Fruit fly (Drosophila melanogaster) whole organism, embryonic: ENCODE results near the gene CG11350.

Experiments used
- Atf-2 ChIP-seq: fragments of 200-800 bp; sonication (Bioruptor generic); optimal IDR thresholded peaks from 2 replicates; lab custom pipeline; 2016; ENCODE audit warnings: missing biosample characterization, missing genetic modification characterization
- Atf6 ChIP-seq: fragments of 200-800 bp; sonication (Bioruptor generic); IDR thresholded peaks from 2 replicates; pipeline ENCODE4 v1.3.6; 2022; ENCODE audit warnings: missing biosample characterization, missing genetic modification characterization
- B-H2 ChIP-seq: fragments of 200-800 bp; sonication (Bioruptor generic); optimal IDR thresholded peaks from 2 replicates; lab custom pipeline; 2018; ENCODE audit warnings: missing biosample characterization, mild to moderate bottlenecking, missing genetic modification characterization
- CG10267 ChIP-seq: fragments of 200-800 bp; sonication (Bioruptor generic); optimal IDR thresholded peaks from 2 replicates; lab custom pipeline; 2018; ENCODE audit warnings: missing biosample characterization, mild to moderate bottlenecking, missing genetic modification characterization, moderate library complexity
- CG10462 ChIP-seq: fragments of 200-800 bp; sonication (Bioruptor generic); optimal IDR thresholded peaks from 2 replicates; lab custom pipeline; 2016; ENCODE audit warnings: missing biosample characterization, missing genetic modification characterization
- CG10959 ChIP-seq: fragments of 200-800 bp; sonication (Bioruptor generic); IDR thresholded peaks from 2 replicates; pipeline ENCODE4 v1.3.6; 2022; ENCODE audit warnings: missing biosample characterization, missing genetic modification characterization
- CG11085 ChIP-seq: fragments of 200-800 bp; sonication (Bioruptor generic); IDR thresholded peaks from 2 replicates; pipeline ENCODE4 v1.3.6; 2022; ENCODE audit warnings: missing biosample characterization, missing genetic modification characterization
- CG11504 ChIP-seq: fragments of 200-800 bp; sonication (Bioruptor generic); optimal IDR thresholded peaks from 3 replicates; lab custom pipeline; 2019; ENCODE audit warnings: missing biosample characterization, mild to moderate bottlenecking, missing genetic modification characterization, moderate library complexity
- CG12104 ChIP-seq: fragments of 200-800 bp; sonication (Bioruptor generic); optimal IDR thresholded peaks from 3 replicates; lab custom pipeline; 2016; ENCODE audit warnings: missing biosample characterization, missing genetic modification characterization
- CG12299 ChIP-seq: fragments of 200-800 bp; sonication (Bioruptor generic); optimal IDR thresholded peaks from 2 replicates; lab custom pipeline; 2018; ENCODE audit warnings: missing biosample characterization, mild to moderate bottlenecking, missing genetic modification characterization
- CG13296 ChIP-seq: fragments of 200-800 bp; sonication (Bioruptor generic); optimal IDR thresholded peaks from 3 replicates; lab custom pipeline; 2018; ENCODE audit warnings: missing biosample characterization, mild to moderate bottlenecking, missing genetic modification characterization
- CG15269 ChIP-seq: fragments of 200-800 bp; sonication (Bioruptor generic); optimal IDR thresholded peaks from 2 replicates; lab custom pipeline; 2018; ENCODE audit warnings: missing biosample characterization, mild to moderate bottlenecking, missing genetic modification characterization, moderate library complexity
- CG1603 ChIP-seq: fragments of 200-800 bp; sonication (Bioruptor generic); optimal IDR thresholded peaks from 2 replicates; lab custom pipeline; 2019; ENCODE audit warnings: missing biosample characterization, mild to moderate bottlenecking, missing genetic modification characterization, moderate library complexity
- CG16779 ChIP-seq: fragments of 200-800 bp; sonication (Bioruptor generic); IDR thresholded peaks from 2 replicates; pipeline ENCODE4 v1.3.6; 2022; ENCODE audit warnings: missing biosample characterization, missing genetic modification characterization
- CG18011 ChIP-seq: fragments of 200-800 bp; sonication (Bioruptor generic); optimal IDR thresholded peaks from 2 replicates; lab custom pipeline; 2017; ENCODE audit warnings: missing biosample characterization, missing genetic modification characterization, mild to moderate bottlenecking, moderate library complexity, missing genotype
- CG4328 ChIP-seq: fragments of 200-800 bp; sonication (Bioruptor generic); optimal IDR thresholded peaks from 3 replicates; lab custom pipeline; 2017; ENCODE audit warnings: missing biosample characterization, missing genetic modification reagents, missing genetic modification characterization
- CG7271 ChIP-seq: fragments of 200-800 bp; sonication (Bioruptor generic); optimal IDR thresholded peaks from 2 replicates; lab custom pipeline; 2018; ENCODE audit warnings: missing biosample characterization, mild to moderate bottlenecking, missing genetic modification characterization, moderate library complexity
- CG9437 ChIP-seq: fragments of 200-800 bp; sonication (Bioruptor generic); optimal IDR thresholded peaks from 2 replicates; lab custom pipeline; 2018; ENCODE audit warnings: missing biosample characterization, mild to moderate bottlenecking, missing genetic modification characterization
- CG9609 ChIP-seq: fragments of 200-800 bp; sonication (Bioruptor generic); optimal IDR thresholded peaks from 3 replicates; lab custom pipeline; 2016; ENCODE audit warnings: missing biosample characterization, missing genetic modification characterization
- CG9817 ChIP-seq: fragments of 200-800 bp; sonication (Bioruptor generic); optimal IDR thresholded peaks from 2 replicates; lab custom pipeline; 2018; ENCODE audit warnings: missing biosample characterization, mild to moderate bottlenecking, missing genetic modification characterization, moderate library complexity
- D19B ChIP-seq: fragments of 200-800 bp; sonication (Bioruptor generic); optimal IDR thresholded peaks from 2 replicates; lab custom pipeline; 2017; ENCODE audit warnings: missing biosample characterization, mild to moderate bottlenecking, missing genetic modification characterization
- Dip3 ChIP-seq: fragments of 200-800 bp; sonication (Bioruptor generic); optimal IDR thresholded peaks from 3 replicates; lab custom pipeline; 2016; ENCODE audit warnings: missing biosample characterization, missing genetic modification characterization
- E2f1 ChIP-seq: fragments of 200-800 bp; sonication (Bioruptor generic); IDR thresholded peaks from 2 replicates; pipeline ENCODE4 v1.3.6; 2022; ENCODE audit warnings: missing biosample characterization, missing genetic modification characterization
- Ets65A ChIP-seq: fragments of 200-800 bp; sonication (Bioruptor generic); peaks from one replicate; lab custom pipeline; 2016; ENCODE audit warnings: missing biosample characterization, missing genetic modification characterization
- HHEX ChIP-seq: fragments of 200-800 bp; sonication (Bioruptor generic); optimal IDR thresholded peaks from 3 replicates; lab custom pipeline; 2017; ENCODE audit warnings: missing biosample characterization, mild to moderate bottlenecking, missing genetic modification characterization, missing genetic modification reagents
- Hmx ChIP-seq: fragments of 200-800 bp; sonication (Bioruptor generic); optimal IDR thresholded peaks from 2 replicates; lab custom pipeline; 2016; ENCODE audit warnings: missing biosample characterization, missing genetic modification characterization
- Med ChIP-seq: fragments of 200-800 bp; sonication (Bioruptor generic); peaks from one replicate; lab custom pipeline; 2016; ENCODE audit warnings: missing biosample characterization, missing genetic modification characterization, mild to moderate bottlenecking, inconsistent platforms, moderate library complexity
- Mrtf ChIP-seq: fragments of 200-800 bp; sonication (Bioruptor generic); IDR thresholded peaks from 3 replicates; pipeline ENCODE4 v1.3.6; 2022; ENCODE audit warnings: missing biosample characterization, missing genetic modification characterization
- Rx ChIP-seq: fragments of 200-800 bp; sonication (Bioruptor generic); IDR thresholded peaks from 2 replicates; pipeline ENCODE4 v1.3.6; 2022; ENCODE audit warnings: missing biosample characterization, missing genetic modification characterization
- Sry-δ ChIP-seq: fragments of 200-800 bp; sonication (Bioruptor generic); optimal IDR thresholded peaks from 2 replicates; lab custom pipeline; 2016; ENCODE audit warnings: missing biosample characterization, missing genetic modification characterization
- TFAM ChIP-seq: fragments of 200-800 bp; sonication (Bioruptor generic); optimal IDR thresholded peaks from 2 replicates; lab custom pipeline; 2017; ENCODE audit warnings: missing biosample characterization, missing genetic modification characterization, inconsistent platforms
- Usf ChIP-seq: fragments of 200-800 bp; sonication (Bioruptor generic); optimal IDR thresholded peaks from 2 replicates; lab custom pipeline; 2017; ENCODE audit warnings: missing genotype, missing biosample characterization, missing genetic modification characterization
- amos ChIP-seq: fragments of 200-800 bp; sonication (Bioruptor generic); IDR thresholded peaks from 2 replicates; pipeline ENCODE4 v1.3.6; 2022; ENCODE audit warnings: missing biosample characterization, missing genetic modification characterization; ENCODE audit not compliant: partially characterized antibody
- bsh ChIP-seq, 2 experiments: fragments of 200-800 bp; sonication (Bioruptor generic); optimal IDR thresholded peaks; 2 replicates each; lab custom pipeline; 2017 to 2018; ENCODE audit warnings: mild to moderate bottlenecking in 2 of 2, missing biosample characterization in 2 of 2, missing genetic modification characterization in 2 of 2, moderate library complexity in 1 of 2
- crc ChIP-seq: fragments of 200-800 bp; sonication (Bioruptor generic); optimal IDR thresholded peaks from 2 replicates; lab custom pipeline; 2016; ENCODE audit warnings: missing biosample characterization, missing genetic modification characterization
- danr ChIP-seq: fragments of 200-800 bp; sonication (Bioruptor generic); IDR thresholded peaks from 2 replicates; pipeline ENCODE4 v1.3.6; 2022; ENCODE audit warnings: missing biosample characterization, missing genetic modification characterization
- dmrt11E ChIP-seq: fragments of 200-800 bp; sonication (Bioruptor generic); optimal IDR thresholded peaks from 3 replicates; lab custom pipeline; 2018; ENCODE audit warnings: missing biosample characterization, mild to moderate bottlenecking, missing genetic modification characterization, moderate library complexity
- gem ChIP-seq: fragments of 200-800 bp; sonication (Bioruptor generic); optimal IDR thresholded peaks from 2 replicates; lab custom pipeline; 2019; ENCODE audit warnings: missing biosample characterization, mild to moderate bottlenecking, missing genetic modification characterization, moderate library complexity
- hth ChIP-seq: fragments of >200 bp; optimal IDR thresholded peaks from 2 replicates; lab custom pipeline; 2017; ENCODE audit warnings: inconsistent platforms
- jing ChIP-seq: fragments of 200-800 bp; sonication (Bioruptor generic); optimal IDR thresholded peaks from 2 replicates; lab custom pipeline; 2018; ENCODE audit warnings: missing biosample characterization, mild to moderate bottlenecking, missing genetic modification characterization
- oc ChIP-seq: fragments of 200-800 bp; sonication (Bioruptor generic); optimal IDR thresholded peaks from 2 replicates; lab custom pipeline; 2018; ENCODE audit warnings: missing biosample characterization, mild to moderate bottlenecking, missing genetic modification characterization, moderate library complexity
- pnt ChIP-seq: fragments of 200-800 bp; sonication (Bioruptor generic); optimal IDR thresholded peaks from 3 replicates; lab custom pipeline; 2016; ENCODE audit warnings: missing biosample characterization, missing genetic modification characterization
- prd ChIP-seq, 3 experiments: fragments of >200 bp in 2 of 3; fragments of 200-800 bp in 1 of 3; sonication (Bioruptor generic) in 1 of 3; optimal IDR thresholded peaks in 2 of 3; IDR thresholded peaks in 1 of 3; 2 replicates in 2 of 3; 3 replicates in 1 of 3; pipeline versions ENCODE4 v1.3.6 to Lab custom; 2017 to 2022; ENCODE audit warnings: missing biosample characterization in 1 of 3, missing genetic modification characterization in 1 of 3
- run ChIP-seq: fragments of 200-800 bp; sonication (Bioruptor generic); optimal IDR thresholded peaks from 3 replicates; lab custom pipeline; 2018; ENCODE audit warnings: missing biosample characterization, mild to moderate bottlenecking, missing genetic modification characterization
- schlank ChIP-seq: fragments of 200-800 bp; sonication (Bioruptor generic); optimal IDR thresholded peaks from 2 replicates; lab custom pipeline; 2018; ENCODE audit warnings: missing biosample characterization, mild to moderate bottlenecking, missing genetic modification characterization
- sim ChIP-seq: fragments of 200-800 bp; sonication (Bioruptor generic); IDR thresholded peaks from 2 replicates; pipeline ENCODE4 v1.3.6; 2022; ENCODE audit warnings: missing biosample characterization, missing genetic modification characterization
- trem ChIP-seq: fragments of 200-800 bp; optimal IDR thresholded peaks from 3 replicates; lab custom pipeline; 2019; ENCODE audit warnings: missing biosample characterization, mild to moderate bottlenecking, missing genetic modification characterization, moderate library complexity
- unc-4 ChIP-seq: fragments of 200-800 bp; sonication (Bioruptor generic); IDR thresholded peaks from 2 replicates; pipeline ENCODE4 v1.3.6; 2022; ENCODE audit warnings: missing biosample characterization, missing genetic modification characterization; ENCODE audit not compliant: partially characterized antibody
- wor ChIP-seq: fragments of 200-800 bp; sonication (Bioruptor generic); IDR thresholded peaks from 2 replicates; pipeline ENCODE4 v1.3.6; 2022; ENCODE audit warnings: missing biosample characterization, missing genetic modification characterization
- zen ChIP-seq: fragments of 200-800 bp; sonication (Bioruptor generic); optimal IDR thresholded peaks from 3 replicates; lab custom pipeline; 2018; ENCODE audit warnings: missing biosample characterization, mild to moderate bottlenecking, missing genetic modification characterization, moderate library complexity

Gene CG11350

DNA sequence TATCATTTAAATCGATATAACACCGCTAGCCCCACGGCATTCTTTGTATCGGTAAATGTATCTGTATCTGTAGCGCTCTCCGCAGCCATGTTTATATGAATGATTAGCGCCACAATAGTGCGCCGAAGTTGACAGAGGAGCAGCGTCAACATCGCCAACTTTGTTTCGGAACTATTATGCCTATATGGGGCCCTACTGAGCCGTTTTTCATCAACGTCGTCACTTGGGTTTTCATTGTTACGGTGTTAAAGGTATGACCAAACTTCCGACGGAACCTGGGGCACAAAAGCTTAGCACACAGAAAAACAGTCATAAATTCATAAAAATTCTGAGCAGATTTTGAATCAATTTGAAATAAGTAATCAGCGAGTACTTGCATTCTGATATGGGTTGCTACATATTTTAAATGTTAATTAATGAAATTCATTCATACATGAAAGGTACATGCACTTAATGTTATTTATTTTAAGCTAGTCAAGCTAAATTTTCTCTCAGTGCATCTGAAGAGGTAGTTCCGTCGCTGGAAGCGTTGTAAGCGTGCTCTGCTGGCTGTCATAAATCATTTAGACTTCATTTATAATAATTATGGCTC lies 21.1 kb upstream of the CG11350 start, which contains the start of gene CG15023 (continued):
- TF ChIP-seq CG18011 = no peak
- no peak for TF ChIP-seq CG4328
- TF ChIP-seq dmrt11E (tag; lab: Kevin White, UChicago) = no peak
- no peak for TF ChIP-seq jing (GFP tag; lab: Kevin White, UChicago)
- peak; percentile 61 for TF ChIP-seq CG13296 (GFP tag; lab: Kevin White, UChicago)
- no peak for TF ChIP-seq Usf
- TF ChIP-seq hth = no peak
- no peak for TF ChIP-seq crc
- TF ChIP-seq CG9817 (tag; lab: Kevin White, UChicago) = peak; percentile 20
- TF ChIP-seq CG11085 (GFP tag; lab: Robert Waterston, UW) = no peak
- no peak for TF ChIP-seq oc (tag; lab: Kevin White, UChicago)
- peak; percentile 69 for TF ChIP-seq Med (GFP tag; lab: Kevin White, UChicago)
- no peak for TF ChIP-seq pnt (GFP tag; lab: Kevin White, UChicago)
- TF ChIP-seq CG10267 = peak; percentile 5
- TF ChIP-seq schlank (tag; lab: Kevin White, UChicago) = no peak
- TF ChIP-seq D19B (GFP tag; lab: Kevin White, UChicago) = no peak
- no peak for TF ChIP-seq CG12104 (GFP tag; lab: Kevin White, UChicago)
- TF ChIP-seq Rx (GFP tag; lab: Robert Waterston, UW) = no peak
- no peak for TF ChIP-seq Atf-2 (GFP tag; lab: Kevin White, UChicago)
- no peak for TF ChIP-seq CG7271 (tag; lab: Kevin White, UChicago)
- TF ChIP-seq CG9609 (GFP tag; lab: Kevin White, UChicago) = no peak
- no peak for TF ChIP-seq amos (GFP tag; lab: Robert Waterston, UW)
- TF ChIP-seq unc-4 (GFP tag; lab: Robert Waterston, UW) = no peak
- no peak for TF ChIP-seq run (tag; lab: Kevin White, UChicago)
- TF ChIP-seq CG10959 (GFP tag; lab: Robert Waterston, UW) = no peak
- TF ChIP-seq Mrtf = no peak
- no peak for TF ChIP-seq CG10462 (GFP tag; lab: Kevin White, UChicago)
- TF ChIP-seq Atf6 (GFP tag; lab: Robert Waterston, UW) = 0 out of 2 replicates have a peak, but pooled peaks have one; percentile 7
- TF ChIP-seq CG16779 (GFP tag; lab: Robert Waterston, UW) = no peak
- TF ChIP-seq E2f1 = 0 out of 2 replicates have a peak, but pooled peaks have one; percentile 17
- peak; percentile 67 for TF ChIP-seq CG15269
- peak; percentile 2 for TF ChIP-seq CG1603 (tag; lab: Kevin White, UChicago)
- TF ChIP-seq danr (GFP tag; lab: Robert Waterston, UW) = 0 out of 2 replicates have a peak, but pooled peaks have one; percentile 7
- TF ChIP-seq CG12299 (tag; lab: Kevin White, UChicago) = no peak
- peak; percentile 14 for TF ChIP-seq CG9437 (GFP tag; lab: Kevin White, UChicago)
- no peak for TF ChIP-seq Hmx (GFP tag; lab: Kevin White, UChicago)
- TF ChIP-seq zen = no peak
- TF ChIP-seq bsh (GFP tag; optimal IDR thresholded peaks at IDR 0.05; lab: Kevin White, UChicago) = peak in 1 of 2 experiments; percentile 7
- no peak for TF ChIP-seq wor (GFP tag; lab: Robert Waterston, UW)
- no peak for TF ChIP-seq prd (optimal IDR thresholded peaks at IDR 0.05; lab: Kevin White, UChicago)
- TF ChIP-seq prd (GFP tag; IDR thresholded peaks at IDR 0.05; lab: Robert Waterston, UW) = 0 out of 3 replicates have a peak, but pooled peaks have one; percentile 21
- no peak for TF ChIP-seq trem (tag; lab: Kevin White, UChicago)
- TF ChIP-seq CG11504 = peak; percentile 52
- TF ChIP-seq gem (tag; lab: Kevin White, UChicago) = peak; percentile 61
- TF ChIP-seq Dip3 (GFP tag; lab: Kevin White, UChicago) = no peak
- TF ChIP-seq Ets65A (GFP tag; lab: Kevin White, UChicago) = peak; percentile 12
- no peak for TF ChIP-seq sim
- TF ChIP-seq TFAM (GFP tag; lab: Kevin White, UChicago) = no peak
- no peak for TF ChIP-seq Sry-δ (GFP tag; lab: Kevin White, UChicago)
- no peak for TF ChIP-seq HHEX
- no peak for TF ChIP-seq B-H2 (GFP tag; lab: Kevin White, UChicago)
